Worm (Caenorhabditis elegans) whole organism, L4/young adult: ENCODE data around the gene ztf-27.

Experiments used
- W03F9.2 ChIP-seq: fragments of 150-350 bp; optimal IDR thresholded peaks from 2 replicates; lab custom pipeline; 2014; ENCODE audit warnings: missing biosample characterization, missing genetic modification characterization
- dao-5 ChIP-seq: sonication (generic microtip); optimal IDR thresholded peaks from 2 replicates; lab custom pipeline; 2016; ENCODE audit warnings: missing genotype, missing genetic modification characterization, moderate library complexity, missing compliant biosample characterization
- him-1 ChIP-seq: sonication (generic microtip); optimal IDR thresholded peaks from 2 replicates; lab custom pipeline; 2016; ENCODE audit warnings: missing genotype, missing genetic modification reagents, missing genetic modification characterization, missing compliant biosample characterization

DNA sequence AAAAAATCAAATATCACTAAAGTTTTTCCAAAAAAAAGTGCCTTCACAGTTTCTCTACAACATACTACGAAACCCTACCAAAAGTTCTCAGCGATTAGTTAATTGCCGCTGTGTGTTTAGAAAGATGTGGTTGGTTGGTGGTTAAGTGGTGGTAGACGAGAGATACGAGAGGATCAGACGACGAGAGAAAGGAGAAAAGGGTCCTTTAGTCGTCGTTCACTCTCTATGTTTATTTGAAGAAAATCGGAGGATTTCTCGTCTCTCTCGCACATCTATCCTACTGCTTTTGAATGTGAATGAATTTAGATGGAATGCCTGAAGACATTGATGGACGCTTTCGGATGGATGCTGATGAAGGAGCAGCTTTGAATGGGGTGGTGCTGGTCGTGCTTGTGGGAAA is 14.3 kb upstream of the ztf-27 start:
- TF ChIP-seq dao-5 (tag; lab: Kevin White, UChicago), result no peak
- TF ChIP-seq him-1 (tag; lab: Kevin White, UChicago), result no peak
- no peak for TF ChIP-seq W03F9.2 (tag; lab: Kevin White, UChicago)
